Fruit fly (Drosophila melanogaster) whole organism, adult: ENCODE data around the gene Ns4.

Source experiments
- CG11617 ChIP-seq: fragments of 200-800 bp; sonication (Bioruptor generic); optimal IDR thresholded peaks from 2 replicates; lab custom pipeline; 2017; ENCODE audit warnings: mild to moderate bottlenecking, missing biosample characterization, missing genetic modification reagents, missing genetic modification characterization
- CG12768 ChIP-seq: fragments of 200-800 bp; sonication (Bioruptor generic); optimal IDR thresholded peaks from 2 replicates; lab custom pipeline; 2017; ENCODE audit warnings: missing biosample characterization, missing genetic modification characterization, mild to moderate bottlenecking, moderate library complexity, missing genetic modification reagents
- CG14711 ChIP-seq: fragments of 200-800 bp; sonication (Bioruptor generic); optimal IDR thresholded peaks from 2 replicates; lab custom pipeline; 2018; ENCODE audit warnings: missing biosample characterization, mild to moderate bottlenecking, missing genetic modification characterization, moderate library complexity
- CG1620 ChIP-seq: fragments of 200-800 bp; sonication (Bioruptor generic); optimal IDR thresholded peaks from 2 replicates; lab custom pipeline; 2016; ENCODE audit warnings: missing biosample characterization, missing genetic modification characterization
- CG33017 ChIP-seq: fragments of 200-800 bp; sonication (Bioruptor generic); optimal IDR thresholded peaks from 2 replicates; lab custom pipeline; 2018; ENCODE audit warnings: missing biosample characterization, mild to moderate bottlenecking, missing genetic modification characterization, moderate library complexity
- CG5204 ChIP-seq: fragments of 200-800 bp; sonication (Bioruptor generic); optimal IDR thresholded peaks from 2 replicates; lab custom pipeline; 2016; ENCODE audit warnings: missing biosample characterization, missing genetic modification characterization
- CG7045 ChIP-seq: fragments of 200-800 bp; sonication (Bioruptor generic); optimal IDR thresholded peaks from 2 replicates; lab custom pipeline; 2017; ENCODE audit warnings: missing biosample characterization, mild to moderate bottlenecking, missing genetic modification characterization
- CG7101 ChIP-seq: fragments of 200-800 bp; sonication (Bioruptor generic); optimal IDR thresholded peaks from 2 replicates; lab custom pipeline; 2018; ENCODE audit warnings: missing biosample characterization, mild to moderate bottlenecking, missing genetic modification characterization, moderate library complexity
- Clk ChIP-seq: fragments of 200-800 bp; sonication (Bioruptor generic); optimal IDR thresholded peaks from 2 replicates; lab custom pipeline; 2017; ENCODE audit warnings: missing biosample characterization, missing genetic modification characterization
- Crg-1 ChIP-seq: fragments of 200-800 bp; sonication (Bioruptor generic); optimal IDR thresholded peaks from 2 replicates; lab custom pipeline; 2016; ENCODE audit warnings: missing biosample characterization, missing genetic modification characterization
- Hr96 ChIP-seq: fragments of 200-800 bp; sonication (Bioruptor generic); optimal IDR thresholded peaks from 2 replicates; lab custom pipeline; 2016; ENCODE audit warnings: missing biosample characterization, missing genetic modification characterization
- Mnt ChIP-seq: fragments of 200-800 bp; sonication (Bioruptor generic); optimal IDR thresholded peaks from 2 replicates; lab custom pipeline; 2016; ENCODE audit warnings: missing biosample characterization, mild to moderate bottlenecking, missing genetic modification characterization
- bab1 ChIP-seq: fragments of 200-800 bp; sonication (Bioruptor generic); optimal IDR thresholded peaks from 3 replicates; lab custom pipeline; 2019; ENCODE audit warnings: missing biosample characterization, mild to moderate bottlenecking, missing genetic modification characterization, moderate library complexity
- cic ChIP-seq: fragments of 200-800 bp; sonication (Bioruptor generic); optimal IDR thresholded peaks from 2 replicates; lab custom pipeline; 2017; ENCODE audit warnings: missing biosample characterization, mild to moderate bottlenecking, missing genetic modification characterization, moderate library complexity
- cnc ChIP-seq, 2 experiments: fragments of >200 bp; optimal IDR thresholded peaks; 2 replicates each; lab custom pipeline; 2017
- kay ChIP-seq: fragments of 200-800 bp; sonication (Bioruptor generic); peaks from one replicate; lab custom pipeline; 2016; ENCODE audit warnings: missing biosample characterization, missing genetic modification characterization, borderline replicate concordance
- ovo ChIP-seq: fragments of 200-800 bp; sonication (Bioruptor generic); optimal IDR thresholded peaks from 2 replicates; lab custom pipeline; 2016; ENCODE audit warnings: missing biosample characterization, missing genetic modification characterization
- pad ChIP-seq: fragments of 200-800 bp; sonication (Bioruptor generic); optimal IDR thresholded peaks from 3 replicates; lab custom pipeline; 2017; ENCODE audit warnings: missing biosample characterization, missing genetic modification characterization, mild to moderate bottlenecking, moderate library complexity, missing genetic modification reagents
- tj ChIP-seq: fragments of 200-800 bp; sonication (Bioruptor generic); optimal IDR thresholded peaks from 3 replicates; lab custom pipeline; 2017; ENCODE audit warnings: missing biosample characterization, mild to moderate bottlenecking, missing genetic modification characterization, moderate library complexity
- toe ChIP-seq: fragments of 200-800 bp; sonication (Bioruptor generic); optimal IDR thresholded peaks from 2 replicates; lab custom pipeline; 2016; ENCODE audit warnings: missing biosample characterization, missing genetic modification characterization

Gene Ns4

DNA sequence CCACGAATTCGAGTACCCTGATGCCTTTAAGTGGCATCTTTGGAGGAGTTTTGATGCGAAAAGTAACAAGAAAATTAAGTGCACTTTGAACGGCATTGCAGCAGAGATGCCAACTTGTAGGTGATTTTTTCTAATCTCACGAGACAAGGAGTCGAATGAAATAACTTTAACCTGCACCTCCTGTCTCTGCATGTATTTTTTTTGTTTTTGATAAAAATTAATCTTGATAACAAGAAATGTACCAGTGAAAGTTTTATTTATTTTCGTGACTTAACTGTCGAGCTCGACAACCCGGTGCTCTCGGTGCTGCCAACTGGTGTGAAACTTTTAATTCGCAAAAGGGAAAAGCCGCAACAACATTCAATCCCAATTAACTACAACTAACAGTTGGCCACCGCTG, at the start of gene Ns4, which contains the start of gene Amacr:
Gene Ns4, plus strand, starts transcription at position 317 of the 400 bp plus-strand sequence.
Gene Amacr, minus strand, starts transcription at position 182 of the 400 bp plus-strand sequence.
- TF ChIP-seq tj (GFP tag; lab: Kevin White, UChicago), result peak; percentile 47
- peak; percentile 95 for TF ChIP-seq CG14711
- TF ChIP-seq CG5204 (GFP tag; lab: Kevin White, UChicago), result peak; percentile 64
- peak; percentile 82 for TF ChIP-seq CG12768
- TF ChIP-seq CG7101 (tag; lab: Kevin White, UChicago), result peak; percentile 66
- TF ChIP-seq CG1620 (GFP tag; lab: Kevin White, UChicago), result peak; percentile 61
- peak; percentile 49 for TF ChIP-seq CG33017
- TF ChIP-seq bab1 (GFP tag; lab: Kevin White, UChicago), result peak; percentile 78
- TF ChIP-seq CG11617, result peak; percentile 74
- peak; percentile 26 for TF ChIP-seq pad (GFP tag; lab: Kevin White, UChicago)
- TF ChIP-seq cic (GFP tag; lab: Kevin White, UChicago), result peak; percentile 23
- TF ChIP-seq kay, result no peak
- peak; percentile 48 for TF ChIP-seq Crg-1
- no peak for TF ChIP-seq Clk (GFP tag; lab: Kevin White, UChicago)
- no peak for TF ChIP-seq ovo (GFP tag; lab: Kevin White, UChicago)
- TF ChIP-seq toe (GFP tag; lab: Kevin White, UChicago), result peak; percentile 90
- TF ChIP-seq Mnt (GFP tag; lab: Kevin White, UChicago), result peak; percentile 48
- TF ChIP-seq cnc (optimal IDR thresholded peaks at IDR 0.05; lab: Kevin White, UChicago), result no peak
- TF ChIP-seq Hr96 (GFP tag; lab: Kevin White, UChicago), result peak; percentile 84
- peak; percentile 48 for TF ChIP-seq CG7045

DNA sequence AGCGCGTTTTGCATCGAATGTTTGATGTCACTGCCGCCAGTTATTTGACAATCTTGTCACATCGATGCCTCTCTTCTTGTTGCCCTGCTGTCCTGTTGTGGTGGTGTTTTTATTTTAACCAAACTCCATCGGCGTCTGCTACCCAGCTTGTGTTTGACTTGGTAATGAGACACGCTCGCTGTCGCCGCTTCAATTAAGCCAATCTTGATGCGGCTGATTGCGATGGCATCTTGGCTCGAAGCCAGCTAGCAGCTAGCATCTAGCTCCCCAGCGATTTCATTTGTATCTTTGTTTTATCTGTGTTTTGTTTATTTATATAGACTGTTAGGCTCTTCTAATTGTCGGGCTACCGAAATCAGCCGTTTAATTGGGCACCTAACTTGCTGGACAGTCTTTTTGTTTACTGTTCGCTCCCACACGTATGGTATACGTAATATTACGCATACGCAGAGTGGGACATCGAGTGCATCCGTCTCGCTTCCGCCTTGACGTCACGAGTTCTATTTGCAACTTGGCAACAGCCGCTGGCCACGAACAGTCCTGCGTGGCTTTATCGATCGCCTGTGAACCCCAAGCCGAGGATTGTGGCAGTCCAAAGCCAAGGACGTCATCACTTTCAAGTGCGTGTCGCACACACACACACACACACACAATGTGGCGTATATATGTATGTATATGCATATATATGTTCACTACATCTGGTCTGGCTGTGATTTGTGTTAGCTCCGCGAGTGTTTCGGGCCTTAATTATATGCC, 47.6 kb upstream of the Ns4 start:
- TF ChIP-seq CG12768 (no peak), bab1 (GFP tag; lab: Kevin White, UChicago) (no peak), Clk (GFP tag; lab: Kevin White, UChicago) (no peak), CG11617 (no peak), pad (GFP tag; lab: Kevin White, UChicago) (no peak), CG5204 (GFP tag; lab: Kevin White, UChicago) (no peak), Crg-1 (no peak), Mnt (GFP tag; lab: Kevin White, UChicago) (no peak), tj (GFP tag; lab: Kevin White, UChicago) (no peak), ovo (GFP tag; lab: Kevin White, UChicago) (no peak), CG1620 (GFP tag; lab: Kevin White, UChicago) (no peak), cic (GFP tag; lab: Kevin White, UChicago) (no peak), CG7045 (no peak), toe (GFP tag; lab: Kevin White, UChicago) (no peak)

DNA sequence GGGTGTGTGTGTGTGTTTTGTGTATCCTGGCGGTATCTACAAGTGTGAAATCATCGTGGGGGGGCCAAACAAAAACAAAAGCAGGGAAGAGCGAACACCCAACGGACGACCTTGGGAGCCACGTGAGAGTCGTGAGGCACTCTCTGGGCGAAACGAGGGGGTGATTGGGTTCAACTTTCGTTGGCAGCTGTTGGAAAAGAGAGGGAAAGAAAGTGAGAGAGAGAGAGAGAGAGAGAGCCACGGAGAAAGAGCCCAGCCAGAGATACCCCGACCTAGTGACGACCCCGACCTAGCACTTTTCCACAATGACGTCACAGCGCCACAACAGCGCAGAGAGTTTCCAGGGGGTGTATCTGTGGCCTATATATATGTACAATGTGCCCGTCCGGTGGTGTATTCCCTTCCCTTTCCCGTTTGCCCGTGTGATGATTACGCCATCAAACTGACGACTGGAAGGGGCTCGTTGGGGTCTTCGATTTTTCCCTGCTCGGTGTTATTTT, 46.4 kb upstream of the Ns4 start:
- TF ChIP-seq ovo (GFP tag; lab: Kevin White, UChicago), result no peak

DNA sequence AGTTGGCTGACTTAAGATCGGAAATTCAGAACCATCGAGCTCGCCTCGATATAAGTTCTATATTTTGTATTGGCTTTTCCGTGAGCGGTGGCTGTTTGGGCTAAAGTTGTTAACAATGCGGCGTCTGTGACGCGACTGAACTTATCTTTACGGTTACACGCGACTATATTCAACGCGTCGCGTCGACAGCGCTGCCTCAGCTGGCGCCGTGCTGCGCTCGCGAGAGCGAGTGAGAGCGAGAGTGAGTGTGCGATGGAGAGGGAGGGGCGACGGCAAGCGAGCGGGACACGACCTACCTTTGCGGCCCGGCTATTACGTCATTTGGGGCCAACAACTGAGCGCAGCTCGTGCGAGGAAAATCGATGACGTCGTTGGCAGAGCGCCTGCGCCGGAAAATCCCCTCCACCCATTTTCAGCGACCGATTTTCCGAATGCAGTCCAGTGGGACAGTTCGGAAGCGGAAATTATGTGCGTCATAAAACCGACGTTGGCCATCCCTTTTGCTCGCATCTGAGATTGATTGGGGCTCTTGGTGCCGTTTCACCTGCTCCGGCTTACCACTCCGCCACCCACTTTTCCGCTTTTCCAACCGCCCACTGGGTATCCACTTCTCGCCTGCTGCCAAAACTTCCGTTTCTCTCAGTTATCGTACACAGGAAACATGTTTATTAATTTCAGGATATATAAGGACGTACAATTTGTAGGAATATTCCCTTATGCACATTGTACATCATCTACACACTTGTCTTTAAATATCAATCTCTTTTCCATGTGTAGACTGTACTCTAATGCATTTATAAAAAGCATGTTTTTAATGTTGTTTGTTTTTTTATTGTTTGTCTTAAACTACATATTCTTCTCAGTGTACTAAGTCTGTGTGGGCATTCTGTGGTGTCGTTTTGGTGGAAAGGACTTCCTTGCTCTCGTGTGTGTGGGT, 37.5 kb upstream of the Ns4 start, which contains the start of gene Hr38:
Gene Hr38, minus strand, starts transcription at position 121 of the 937 bp plus-strand sequence.
- no peak for TF ChIP-seq pad (GFP tag; lab: Kevin White, UChicago)
- no peak for TF ChIP-seq CG11617
- TF ChIP-seq bab1 (GFP tag; lab: Kevin White, UChicago), result peak; percentile 1
- peak; percentile 49 for TF ChIP-seq Mnt (GFP tag; lab: Kevin White, UChicago)
- peak; percentile 40 for TF ChIP-seq CG33017
- peak; percentile 35 for TF ChIP-seq CG12768
- TF ChIP-seq kay, result peak; percentile 73
- no peak for TF ChIP-seq CG5204 (GFP tag; lab: Kevin White, UChicago)
- TF ChIP-seq cic (GFP tag; lab: Kevin White, UChicago), result peak; percentile 56
- TF ChIP-seq tj (GFP tag; lab: Kevin White, UChicago), result no peak
- TF ChIP-seq CG1620 (GFP tag; lab: Kevin White, UChicago), result no peak
- no peak for TF ChIP-seq Clk (GFP tag; lab: Kevin White, UChicago)
- peak; percentile 10 for TF ChIP-seq toe (GFP tag; lab: Kevin White, UChicago)
- TF ChIP-seq CG7101 (tag; lab: Kevin White, UChicago), result no peak
- no peak for TF ChIP-seq Crg-1
- TF ChIP-seq ovo (GFP tag; lab: Kevin White, UChicago), result no peak
- TF ChIP-seq Hr96 (GFP tag; lab: Kevin White, UChicago), result peak; percentile 31
- peak; percentile 22 for TF ChIP-seq CG14711
- peak; percentile 49 for TF ChIP-seq CG7045
- TF ChIP-seq cnc (optimal IDR thresholded peaks at IDR 0.05; lab: Kevin White, UChicago), result no peak

DNA sequence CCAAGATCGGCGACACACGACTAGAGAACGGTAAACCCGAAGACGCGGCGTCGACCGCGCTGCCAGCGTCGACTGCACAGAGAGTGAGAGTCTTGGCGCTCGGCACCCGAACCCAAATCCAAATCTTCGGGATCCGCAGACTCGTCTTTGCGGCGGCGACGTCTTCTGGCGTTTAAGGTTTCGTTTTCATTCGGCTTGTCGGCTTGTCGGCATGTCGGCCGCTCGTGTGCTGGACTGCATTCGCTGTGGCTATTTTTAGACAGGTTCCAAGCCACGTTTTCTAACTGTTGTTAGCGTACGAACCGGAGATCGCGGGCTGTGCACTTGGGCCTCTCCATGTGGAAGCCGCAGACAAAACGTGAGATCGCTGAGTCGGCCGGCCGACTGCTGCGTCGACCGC, 36.2 kb upstream of the Ns4 start:
- TF ChIP-seq CG12768 (peak; percentile 14), ovo (GFP tag; lab: Kevin White, UChicago) (peak; percentile 89), tj (GFP tag; lab: Kevin White, UChicago) (peak; percentile 13), Crg-1 (no peak), bab1 (GFP tag; lab: Kevin White, UChicago) (peak; percentile 8), CG11617 (no peak), CG7101 (tag; lab: Kevin White, UChicago) (no peak), CG5204 (GFP tag; lab: Kevin White, UChicago) (no peak), CG1620 (GFP tag; lab: Kevin White, UChicago) (no peak), pad (GFP tag; lab: Kevin White, UChicago) (no peak), cnc (optimal IDR thresholded peaks at IDR 0.05; lab: Kevin White, UChicago) (no peak), cic (GFP tag; lab: Kevin White, UChicago) (peak; percentile 77), Mnt (GFP tag; lab: Kevin White, UChicago) (peak; percentile 27), Hr96 (GFP tag; lab: Kevin White, UChicago) (peak; percentile 3), CG7045 (no peak)
